Fruit fly (Drosophila melanogaster) whole organism, prepupa: ENCODE measurements around the gene CG34242.

ENCODE experiments used
- CG9139 ChIP-seq: fragments of 200-800 bp; sonication (Bioruptor generic); optimal IDR thresholded peaks from 3 replicates; lab custom pipeline; 2017; ENCODE audit warnings: missing biosample characterization, mild to moderate bottlenecking, missing genetic modification characterization
- Hr38 ChIP-seq: sonication (Bioruptor generic); optimal IDR thresholded peaks from 2 replicates; lab custom pipeline; 2016; ENCODE audit warnings: missing biosample characterization, missing genetic modification characterization
- OdsH ChIP-seq: fragments of 200-800 bp; sonication (Bioruptor generic); optimal IDR thresholded peaks from 3 replicates; lab custom pipeline; 2016; ENCODE audit warnings: missing biosample characterization, missing genetic modification characterization

DNA sequence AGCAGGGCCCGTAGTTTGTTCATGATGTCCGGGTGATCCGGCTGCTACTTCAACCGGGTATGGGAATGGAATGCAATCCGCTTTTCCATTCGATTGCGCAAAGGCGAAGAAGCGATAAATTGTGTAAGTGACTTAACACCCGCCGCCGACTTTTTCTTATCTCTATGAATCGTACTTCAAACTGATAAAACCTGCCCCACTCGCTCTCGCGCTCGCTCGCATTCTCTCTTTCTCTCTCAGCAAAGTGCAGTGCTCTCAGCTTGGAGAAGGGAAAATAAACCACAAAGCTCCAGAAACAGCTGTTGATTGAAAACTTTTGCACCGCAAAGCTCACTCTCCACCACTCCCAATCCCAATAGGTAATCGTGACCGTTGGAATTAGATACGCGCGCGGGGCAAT is 43.8 kb upstream of the CG34242 start:
- TF ChIP-seq OdsH (GFP tag; lab: Kevin White, UChicago): no peak
- no peak for TF ChIP-seq Hr38 (GFP tag; lab: Kevin White, UChicago)
- peak; percentile 15 for TF ChIP-seq CG9139 (GFP tag; lab: Kevin White, UChicago)
